Worm (Caenorhabditis elegans) whole organism, L1 larva: ENCODE measurements around the gene hbl-1.

Source experiments
- C34B4.2 ChIP-seq: sonication (generic microtip); optimal IDR thresholded peaks from 2 replicates; lab custom pipeline; 2017; ENCODE audit warnings: mild to moderate bottlenecking, missing genetic modification characterization, missing compliant biosample characterization
- F16B12.6 ChIP-seq: fragments of 150-350 bp; optimal IDR thresholded peaks from 2 replicates; lab custom pipeline; 2014; ENCODE audit warnings: missing biosample characterization, missing genetic modification characterization
- Y116A8C.19 ChIP-seq: sonication (generic microtip); optimal IDR thresholded peaks from 2 replicates; lab custom pipeline; 2016; ENCODE audit warnings: missing compliant biosample characterization, missing genetic modification characterization, borderline replicate concordance
- aha-1 ChIP-seq: fragments of 150-350 bp; optimal IDR thresholded peaks from 2 replicates; lab custom pipeline; 2014; ENCODE audit warnings: missing biosample characterization, missing genetic modification characterization
- alr-1 ChIP-seq: fragments of 200-800 bp; sonication (Bioruptor generic); optimal IDR thresholded peaks from 2 replicates; lab custom pipeline; 2018; ENCODE audit warnings: borderline replicate concordance, mild to moderate bottlenecking, missing genetic modification characterization, missing compliant biosample characterization
- ama-1 ChIP-seq: fragments of 150-350 bp; optimal IDR thresholded peaks from 2 replicates; lab custom pipeline; 2014
- blmp-1 ChIP-seq: fragments of 150-350 bp; optimal IDR thresholded peaks from 2 replicates; lab custom pipeline; 2014; ENCODE audit warnings: missing biosample characterization, missing genetic modification characterization
- ceh-8 ChIP-seq: fragments of 200-800 bp; sonication (Bioruptor generic); optimal IDR thresholded peaks from 2 replicates; lab custom pipeline; 2018; ENCODE audit warnings: mild to moderate bottlenecking, missing genetic modification characterization, moderate library complexity, missing compliant biosample characterization
- dsc-1 ChIP-seq: sonication (generic microtip); optimal IDR thresholded peaks from 2 replicates; lab custom pipeline; 2016; ENCODE audit warnings: mild to moderate bottlenecking, missing genetic modification characterization, missing compliant biosample characterization
- efl-3 ChIP-seq: fragments of 200-800 bp; sonication (Bioruptor generic); optimal IDR thresholded peaks from 2 replicates; lab custom pipeline; 2018; ENCODE audit warnings: mild to moderate bottlenecking, missing genetic modification characterization, missing compliant biosample characterization
- egl-13 ChIP-seq: sonication (generic microtip); optimal IDR thresholded peaks from 2 replicates; lab custom pipeline; 2016; ENCODE audit warnings: missing genotype, missing genetic modification reagents, missing genetic modification characterization, missing compliant biosample characterization
- egl-27 ChIP-seq, 2 experiments: fragments of 150-350 bp in 1 of 2; sonication (generic microtip); optimal IDR thresholded peaks; 3 replicates each; lab custom pipeline; 2017 to 2018; ENCODE audit warnings: missing biosample characterization in 2 of 2, missing genetic modification characterization in 2 of 2, missing genetic modification reagents in 2 of 2
- elt-3 ChIP-seq, 6 experiments: fragments of 150-350 bp in 1 of 6; sonication (generic microtip); optimal IDR thresholded peaks; 2 replicates each; lab custom pipeline; 2017 to 2018; ENCODE audit warnings: missing biosample characterization in 6 of 6, missing genetic modification characterization in 6 of 6, inconsistent platforms in 1 of 6
- ets-5 ChIP-seq: fragments of 200-800 bp; sonication (Bioruptor generic); IDR thresholded peaks from 2 replicates; pipeline ENCODE4 v1.3.6; 2022; ENCODE audit warnings: missing genetic modification characterization, missing compliant biosample characterization
- fkh-10 ChIP-seq: sonication (generic microtip); optimal IDR thresholded peaks from 2 replicates; lab custom pipeline; 2017; ENCODE audit warnings: missing biosample characterization, missing genetic modification reagents, missing genetic modification characterization
- fkh-4 ChIP-seq: sonication (generic microtip); optimal IDR thresholded peaks from 2 replicates; lab custom pipeline; 2016; ENCODE audit warnings: missing compliant biosample characterization, missing genetic modification characterization, borderline replicate concordance
- grh-1 ChIP-seq: fragments of 200-800 bp; sonication (Bioruptor generic); IDR thresholded peaks from 2 replicates; pipeline ENCODE4 v1.3.6; 2022; ENCODE audit warnings: missing genetic modification reagents, missing genetic modification characterization, missing compliant biosample characterization
- hlh-17 ChIP-seq: fragments of 200-800 bp; sonication (Bioruptor generic); optimal IDR thresholded peaks from 2 replicates; lab custom pipeline; 2018; ENCODE audit warnings: missing genetic modification characterization, mild to moderate bottlenecking, missing compliant biosample characterization, moderate library complexity, borderline replicate concordance
- hlh-4 ChIP-seq: sonication (generic microtip); optimal IDR thresholded peaks from 2 replicates; lab custom pipeline; 2016; ENCODE audit warnings: mild to moderate bottlenecking, missing genetic modification characterization, missing compliant biosample characterization
- hpl-2 ChIP-seq: fragments of 150-350 bp; optimal IDR thresholded peaks from 2 replicates; lab custom pipeline; 2014; ENCODE audit warnings: missing biosample characterization, missing genetic modification reagents, missing genetic modification characterization
- jun-1 ChIP-seq: fragments of 150-350 bp; optimal IDR thresholded peaks from 2 replicates; lab custom pipeline; 2014; ENCODE audit warnings: missing biosample characterization, missing genetic modification reagents, missing genetic modification characterization
- lin-13 ChIP-seq: fragments of 150-350 bp; optimal IDR thresholded peaks from 2 replicates; lab custom pipeline; 2014; ENCODE audit warnings: missing biosample characterization, missing genetic modification reagents, missing genetic modification characterization
- lin-14 ChIP-seq: fragments of 200-800 bp; sonication (Bioruptor generic); optimal IDR thresholded peaks from 2 replicates; lab custom pipeline; 2018; ENCODE audit warnings: mild to moderate bottlenecking, missing genetic modification characterization, moderate library complexity, missing compliant biosample characterization
- lin-35 ChIP-seq, 2 experiments: fragments of 150-350 bp; optimal IDR thresholded peaks; 2 replicates each; lab custom pipeline; 2014; ENCODE audit warnings: missing biosample characterization in 2 of 2, missing genetic modification characterization in 2 of 2, missing genetic modification reagents in 2 of 2
- lin-39 ChIP-seq: fragments of 150-350 bp; optimal IDR thresholded peaks from 2 replicates; lab custom pipeline; 2014; ENCODE audit warnings: missing biosample characterization, missing genetic modification reagents, missing genetic modification characterization
- lir-3 ChIP-seq: sonication (generic microtip); optimal IDR thresholded peaks from 2 replicates; lab custom pipeline; 2016; ENCODE audit warnings: mild to moderate bottlenecking, missing genetic modification characterization, moderate library complexity, missing compliant biosample characterization; ENCODE audit not compliant: poor library complexity
- lsy-2 ChIP-seq, 2 experiments: fragments of 150-350 bp; optimal IDR thresholded peaks; 2 replicates each; lab custom pipeline; 2014; ENCODE audit warnings: missing biosample characterization in 2 of 2, missing genetic modification characterization in 2 of 2
- mep-1 ChIP-seq: fragments of 150-350 bp; optimal IDR thresholded peaks from 2 replicates; lab custom pipeline; 2014; ENCODE audit warnings: missing biosample characterization, missing genetic modification characterization
- nhr-11 ChIP-seq: fragments of 150-350 bp; optimal IDR thresholded peaks from 2 replicates; lab custom pipeline; 2014; ENCODE audit warnings: missing biosample characterization, missing genetic modification characterization
- nhr-19 ChIP-seq: fragments of 200-800 bp; sonication (Bioruptor generic); conservative IDR thresholded peaks from 2 replicates; pipeline ENCODE4 v1.3.6; 2022; ENCODE audit warnings: missing genetic modification characterization, missing compliant biosample characterization
- nhr-20 ChIP-seq: sonication (generic microtip); optimal IDR thresholded peaks from 2 replicates; lab custom pipeline; 2016; ENCODE audit warnings: mild to moderate bottlenecking, missing genetic modification characterization, missing compliant biosample characterization
- nhr-237 ChIP-seq: fragments of 150-350 bp; optimal IDR thresholded peaks from 2 replicates; lab custom pipeline; 2014; ENCODE audit warnings: missing biosample characterization, missing genetic modification characterization
- nhr-47 ChIP-seq: sonication (generic microtip); optimal IDR thresholded peaks from 2 replicates; lab custom pipeline; 2016; ENCODE audit warnings: mild to moderate bottlenecking, missing genetic modification characterization, moderate library complexity, missing compliant biosample characterization
- nhr-71 ChIP-seq: sonication (generic microtip); optimal IDR thresholded peaks from 2 replicates; lab custom pipeline; 2016; ENCODE audit warnings: mild to moderate bottlenecking, missing genetic modification characterization, moderate library complexity, missing compliant biosample characterization
- nhr-76 ChIP-seq: sonication (generic microtip); optimal IDR thresholded peaks from 2 replicates; lab custom pipeline; 2017; ENCODE audit warnings: missing biosample characterization, missing genetic modification characterization
- nhr-85 ChIP-seq: sonication (generic microtip); peaks from one replicate; lab custom pipeline; 2016; ENCODE audit warnings: missing genetic modification characterization, inconsistent platforms, missing compliant biosample characterization
- pqm-1 ChIP-seq: sonication (generic microtip); optimal IDR thresholded peaks from 3 replicates; lab custom pipeline; 2017; ENCODE audit warnings: missing biosample characterization, missing genetic modification characterization
- swsn-7 ChIP-seq: sonication (generic microtip); optimal IDR thresholded peaks from 2 replicates; lab custom pipeline; 2016; ENCODE audit warnings: missing genetic modification characterization, missing compliant biosample characterization
- tlp-1 ChIP-seq: fragments of 150-350 bp; optimal IDR thresholded peaks from 2 replicates; lab custom pipeline; 2014; ENCODE audit warnings: missing biosample characterization, missing genetic modification characterization
- unc-30 ChIP-seq: sonication (generic microtip); optimal IDR thresholded peaks from 2 replicates; lab custom pipeline; 2017; ENCODE audit warnings: missing biosample characterization, missing genetic modification characterization
- unc-98 ChIP-seq: fragments of 200-800 bp; sonication (Bioruptor generic); IDR thresholded peaks from 2 replicates; pipeline ENCODE4 v1.3.6; 2022; ENCODE audit warnings: missing genetic modification characterization, missing compliant biosample characterization
- vab-15 ChIP-seq: sonication (generic microtip); optimal IDR thresholded peaks from 2 replicates; lab custom pipeline; 2017; ENCODE audit warnings: missing genotype, mild to moderate bottlenecking, missing genetic modification characterization, missing compliant biosample characterization
- zag-1 ChIP-seq: fragments of 150-350 bp; optimal IDR thresholded peaks from 2 replicates; lab custom pipeline; 2014; ENCODE audit warnings: missing biosample characterization, missing genetic modification characterization
- zip-4 ChIP-seq: fragments of 200-800 bp; sonication (Bioruptor generic); optimal IDR thresholded peaks from 2 replicates; lab custom pipeline; 2018; ENCODE audit warnings: mild to moderate bottlenecking, missing genetic modification characterization, moderate library complexity, missing compliant biosample characterization
- ztf-4 ChIP-seq: fragments of 150-350 bp; optimal IDR thresholded peaks from 2 replicates; lab custom pipeline; 2014; ENCODE audit warnings: missing biosample characterization, missing genetic modification characterization

hbl-1 gene

ce11 chrX:5828085-5828484 lies 6.1 kb downstream of the hbl-1 start:
- TF ChIP-seq hlh-4: no peak
- no peak for TF ChIP-seq ztf-4 (tag; lab: Kevin White, UChicago)
- peak in 1 of 2 experiments; percentile 10 for TF ChIP-seq lsy-2 (tag; optimal IDR thresholded peaks at IDR 0.05; lab: Kevin White, UChicago)
- TF ChIP-seq efl-3 (GFP tag; lab: Kevin White, UChicago): no peak
- no peak for TF ChIP-seq nhr-47 (tag; lab: Kevin White, UChicago)
- no peak for TF ChIP-seq dsc-1 (tag; lab: Kevin White, UChicago)
- TF ChIP-seq Y116A8C.19 (tag; lab: Kevin White, UChicago): no peak
- TF ChIP-seq unc-98 (GFP tag; lab: Robert Waterston, UW): no peak
- no peak for TF ChIP-seq nhr-11 (tag; lab: Kevin White, UChicago)
- TF ChIP-seq egl-13 (tag; lab: Kevin White, UChicago): no peak
- no peak for TF ChIP-seq mep-1 (tag; lab: Kevin White, UChicago)
- TF ChIP-seq lin-14 (GFP tag; lab: Kevin White, UChicago): peak; percentile 68
- no peak for TF ChIP-seq alr-1 (tag; lab: Kevin White, UChicago)
- no peak for TF ChIP-seq zip-4 (GFP tag; lab: Kevin White, UChicago)
- no peak for TF ChIP-seq pqm-1
- no peak for TF ChIP-seq hlh-17
- no peak for TF ChIP-seq ama-1 (lab: Kevin White, UChicago)
- no peak for TF ChIP-seq ets-5 (GFP tag; lab: Robert Waterston, UW)
- peak; percentile 95 for TF ChIP-seq blmp-1 (tag; lab: Kevin White, UChicago)
- peak; percentile 78 for TF ChIP-seq nhr-85
- TF ChIP-seq lin-13 (GFP tag; lab: Kevin White, UChicago): no peak
- TF ChIP-seq nhr-71 (tag; lab: Kevin White, UChicago): peak; percentile 22
- TF ChIP-seq lir-3 (tag; lab: Kevin White, UChicago): no peak
- no peak for TF ChIP-seq nhr-19 (GFP tag; lab: Robert Waterston, UW)
- no peak for TF ChIP-seq lin-39 (tag; lab: Kevin White, UChicago)
- peak in 1 of 6 experiments; percentile 57 for TF ChIP-seq elt-3 (tag; optimal IDR thresholded peaks at IDR 0.05; lab: Kevin White, UChicago)
- TF ChIP-seq swsn-7 (tag; lab: Kevin White, UChicago): no peak
- peak; percentile 12 for TF ChIP-seq nhr-20
- TF ChIP-seq egl-27 (tag; optimal IDR thresholded peaks at IDR 0.05; lab: Kevin White, UChicago): no peak
- TF ChIP-seq aha-1 (tag; lab: Kevin White, UChicago): no peak
- TF ChIP-seq lin-35 (GFP tag; optimal IDR thresholded peaks at IDR 0.05; lab: Kevin White, UChicago): no peak
- TF ChIP-seq zag-1 (tag; lab: Kevin White, UChicago): no peak
- no peak for TF ChIP-seq nhr-237 (tag; lab: Kevin White, UChicago)
- TF ChIP-seq C34B4.2 (tag; lab: Kevin White, UChicago): no peak
- TF ChIP-seq nhr-76 (tag; lab: Kevin White, UChicago): no peak
- no peak for TF ChIP-seq F16B12.6 (tag; lab: Kevin White, UChicago)
- no peak for TF ChIP-seq jun-1 (tag; lab: Kevin White, UChicago)
- TF ChIP-seq hpl-2 (GFP tag; lab: Kevin White, UChicago): no peak
- no peak for TF ChIP-seq fkh-10 (GFP tag; lab: Kevin White, UChicago)
- no peak for TF ChIP-seq ceh-8 (GFP tag; lab: Kevin White, UChicago)
- TF ChIP-seq grh-1 (GFP tag; lab: Robert Waterston, UW): no peak
- TF ChIP-seq tlp-1: no peak
- TF ChIP-seq vab-15 (tag; lab: Kevin White, UChicago): no peak
- TF ChIP-seq unc-30 (tag; lab: Kevin White, UChicago): no peak
- no peak for TF ChIP-seq fkh-4 (tag; lab: Kevin White, UChicago)
